Worm (Caenorhabditis elegans): ENCODE results near the gene B0001.7.

ce11 chrIV:12202000-12202399 lies 48.0 kb upstream of the B0001.7 start:
- TF ChIP-seq ref-1 (GFP tag; conservative IDR thresholded peaks at IDR 0.05) (no peak), cog-1 (tag; optimal IDR thresholded peaks at IDR 0.05) (no peak), flt-1 (GFP tag; IDR thresholded peaks at IDR 0.05) (no peak), T22C8.4 (GFP tag; IDR thresholded peaks at IDR 0.05) (no peak), ztf-23 (GFP tag; IDR thresholded peaks at IDR 0.05) (no peak)
